Worm (Caenorhabditis elegans): ENCODE measurements around the gene F38A1.8.
"Not testable (repeated sequence)": the region's sequence is repeated elsewhere in the genome, so short reads cannot be mapped to it uniquely, and the experiment has no call there.

The F38A1.8 gene

DNA sequence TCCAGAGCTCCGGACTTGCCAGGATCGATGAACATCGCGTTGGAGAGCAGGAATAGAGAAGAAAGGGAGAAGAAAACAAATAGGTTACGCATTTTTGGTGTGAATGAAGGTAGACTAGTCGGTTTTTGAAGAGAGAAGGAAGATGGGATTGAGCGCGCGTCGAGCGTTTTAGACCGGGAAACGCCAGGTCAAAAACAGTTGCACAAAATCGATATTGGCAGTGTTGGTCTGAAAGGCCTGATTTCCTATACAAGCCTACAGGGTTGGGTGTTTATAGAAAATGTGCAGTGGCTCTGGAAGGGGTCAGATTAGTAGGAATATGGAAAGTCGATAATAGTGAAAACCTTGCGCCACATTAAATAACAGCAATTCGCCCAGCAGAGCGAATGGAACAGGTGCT is 34.8 kb downstream of the F38A1.8 start, which contains the start of gene dsl-2:
TSS of gene dsl-2 (minus strand) at position 101 of the 400 bp plus-strand sequence.
- TF ChIP-seq dmd-4 (tag; optimal IDR thresholded peaks at IDR 0.05; ENCODE audit: borderline replicate concordance) (no peak), ama-1 (optimal IDR thresholded peaks at IDR 0.05) (no peak), odd-2 (tag; optimal IDR thresholded peaks at IDR 0.05) (no peak), Y22D7AL.16 (tag; optimal IDR thresholded peaks at IDR 0.05) (no peak), hlh-6 (tag; optimal IDR thresholded peaks at IDR 0.05) (no peak), pha-2 (tag; optimal IDR thresholded peaks at IDR 0.05) (no peak), ceh-2 (tag; optimal IDR thresholded peaks at IDR 0.05) (no peak), elt-4 (tag; optimal IDR thresholded peaks at IDR 0.05) (no peak), zip-5 (tag; optimal IDR thresholded peaks at IDR 0.05) (no peak), T23F11.4 (GFP tag; optimal IDR thresholded peaks at IDR 0.05) (no peak), ref-2 (tag; optimal IDR thresholded peaks at IDR 0.05) (no peak), lin-11 (tag; optimal IDR thresholded peaks at IDR 0.05) (no peak), lim-6 (tag; optimal IDR thresholded peaks at IDR 0.05) (no peak), ceh-30 (tag; optimal IDR thresholded peaks at IDR 0.05) (no peak), unc-55 (GFP tag; optimal IDR thresholded peaks at IDR 0.05) (no peak), hlh-8 (tag; optimal IDR thresholded peaks at IDR 0.05) (no peak), madf-2 (tag; optimal IDR thresholded peaks at IDR 0.05) (no peak), nhr-232 (tag; optimal IDR thresholded peaks at IDR 0.05) (no peak), pag-3 (tag; optimal IDR thresholded peaks at IDR 0.05; ENCODE audit: borderline replicate concordance) (no peak)

DNA sequence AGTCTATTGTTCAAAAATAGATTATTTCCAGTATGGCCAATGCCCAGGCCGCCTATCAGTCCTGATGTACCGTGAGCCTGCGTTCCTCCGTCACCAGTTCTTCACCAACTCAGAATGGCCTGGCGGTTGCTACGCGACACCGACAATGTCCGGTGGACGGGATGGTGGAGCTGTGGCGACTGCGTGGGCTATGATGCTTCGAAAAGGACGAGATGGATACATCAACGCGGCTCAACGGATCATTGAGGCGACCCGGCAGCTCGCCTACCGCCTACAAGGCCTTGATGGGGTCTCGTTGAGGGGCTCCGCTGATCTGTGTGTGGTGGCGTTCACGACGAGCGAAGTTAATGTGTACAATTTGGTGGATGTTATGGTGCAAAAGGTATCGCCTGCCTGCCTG is 40.2 kb downstream of the F38A1.8 start:
- no peak for TF ChIP-seq ceh-22 (tag; optimal IDR thresholded peaks at IDR 0.05)
- TF ChIP-seq unc-42 (tag; optimal IDR thresholded peaks at IDR 0.05), result no peak
- TF ChIP-seq dmd-4 (tag; optimal IDR thresholded peaks at IDR 0.05; ENCODE audit: borderline replicate concordance), result no peak
- TF ChIP-seq ttx-3 (tag; optimal IDR thresholded peaks at IDR 0.05), result no peak
- TF ChIP-seq nhr-11 (tag; optimal IDR thresholded peaks at IDR 0.05), result no peak
- TF ChIP-seq C08G9.2 (tag; optimal IDR thresholded peaks at IDR 0.05), result no peak
- no peak for TF ChIP-seq ahr-1 (tag; optimal IDR thresholded peaks at IDR 0.05)

DNA sequence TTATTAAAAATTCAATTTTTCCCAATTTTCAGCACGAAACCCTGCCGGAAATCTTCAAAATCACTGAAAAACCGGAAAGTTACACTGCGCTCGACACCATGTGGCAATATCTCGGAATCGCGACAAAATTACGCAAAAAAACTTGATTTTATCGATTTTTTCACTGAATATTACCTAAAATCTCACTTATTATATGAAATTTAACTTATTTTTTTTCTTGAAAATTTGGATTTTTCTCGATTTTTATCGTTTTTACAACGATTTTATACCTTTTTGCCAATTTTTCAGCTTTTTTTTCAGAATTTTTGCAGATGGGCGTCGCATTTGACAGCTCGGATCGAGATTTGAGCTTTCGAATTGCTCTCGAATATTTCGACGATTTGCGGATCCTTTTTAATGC is 46.9 kb downstream of the F38A1.8 start, which contains the start of gene spl-3:
TSS of gene spl-3 (plus strand) at position 301 of the 400 bp plus-strand sequence.
- TF ChIP-seq gmeb-2 (tag; optimal IDR thresholded peaks at IDR 0.05) (no peak), ceh-24 (tag; optimal IDR thresholded peaks at IDR 0.05) (no peak), ceh-48 (tag; optimal IDR thresholded peaks at IDR 0.05) (no peak), sox-2 (GFP tag; IDR thresholded peaks at IDR 0.05) (no peak), unc-55 (GFP tag; optimal IDR thresholded peaks at IDR 0.05) (no peak), pag-3 (tag; optimal IDR thresholded peaks at IDR 0.05; ENCODE audit: borderline replicate concordance) (no peak), unc-86 (tag; optimal IDR thresholded peaks at IDR 0.05) (no peak)

DNA sequence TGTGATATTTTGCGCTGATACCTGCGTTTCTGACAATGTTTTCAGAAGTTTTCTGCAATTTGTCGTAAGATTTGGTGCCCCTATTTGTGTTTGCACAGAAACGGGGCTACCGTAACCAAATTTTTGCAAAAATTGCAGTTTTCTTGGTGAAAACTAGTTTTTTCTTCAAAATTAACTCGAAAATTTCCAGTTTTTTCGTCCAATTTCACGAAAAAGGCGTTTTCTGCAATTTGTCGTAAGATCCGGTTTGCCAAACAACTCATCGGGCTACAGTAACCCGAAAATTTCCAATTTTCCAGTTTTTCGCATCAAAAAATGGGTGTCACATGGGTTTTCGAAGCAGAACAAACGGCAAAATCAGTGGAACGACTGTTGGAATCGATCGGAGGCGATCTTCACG is 52.1 kb downstream of the F38A1.8 start, which contains the start of gene mdt-20:
TSS of gene mdt-20 (plus strand) at position 301 of the 400 bp plus-strand sequence.
- not testable (repeated sequence) for TF ChIP-seq pax-1 (tag; optimal IDR thresholded peaks at IDR 0.05); pha-2 (tag; optimal IDR thresholded peaks at IDR 0.05); fkh-10 (GFP tag; optimal IDR thresholded peaks at IDR 0.05)

Measured in whole organism, late embryonic.